Worm (Caenorhabditis elegans) whole organism, L2 larva: Measurements from ENCODE around the gene F46G11.4.

Experiments used
- C34F6.9 ChIP-seq: fragments of 150-350 bp; optimal IDR thresholded peaks from 2 replicates; lab custom pipeline; 2014; ENCODE audit warnings: missing biosample characterization, missing genetic modification characterization
- F13H6.1 ChIP-seq: sonication (generic microtip); optimal IDR thresholded peaks from 2 replicates; lab custom pipeline; 2016; ENCODE audit warnings: missing genetic modification characterization, missing compliant biosample characterization
- R02D3.7 ChIP-seq: fragments of 150-350 bp; optimal IDR thresholded peaks from 2 replicates; lab custom pipeline; 2014; ENCODE audit warnings: missing biosample characterization, missing genetic modification characterization
- Y55F3AM.14 ChIP-seq: fragments of 200-800 bp; sonication (Bioruptor generic); optimal IDR thresholded peaks from 2 replicates; lab custom pipeline; 2018; ENCODE audit warnings: mild to moderate bottlenecking, missing genetic modification characterization, missing compliant biosample characterization
- aly-2 ChIP-seq: fragments of 150-350 bp; optimal IDR thresholded peaks from 2 replicates; lab custom pipeline; 2014; ENCODE audit warnings: missing biosample characterization, missing genetic modification characterization
- blmp-1 ChIP-seq: sonication (generic microtip); optimal IDR thresholded peaks from 2 replicates; lab custom pipeline; 2017; ENCODE audit warnings: missing genetic modification characterization, mild to moderate bottlenecking, missing compliant biosample characterization, antibody characterized with exemption, moderate library complexity; ENCODE audit not compliant: insufficient read depth
- ceh-16 ChIP-seq: fragments of 150-350 bp; optimal IDR thresholded peaks from 2 replicates; lab custom pipeline; 2014; ENCODE audit warnings: missing biosample characterization, missing genetic modification characterization
- crh-2 ChIP-seq: sonication (generic microtip); optimal IDR thresholded peaks from 2 replicates; lab custom pipeline; 2017; ENCODE audit warnings: missing biosample characterization, missing genetic modification characterization
- dmd-4 ChIP-seq: sonication (generic microtip); optimal IDR thresholded peaks from 2 replicates; lab custom pipeline; 2017; ENCODE audit warnings: missing biosample characterization, missing genetic modification characterization
- egl-27 ChIP-seq: sonication (generic microtip); optimal IDR thresholded peaks from 3 replicates; lab custom pipeline; 2017; ENCODE audit warnings: missing biosample characterization, missing genetic modification reagents, missing genetic modification characterization
- elt-1 ChIP-seq: fragments of 150-350 bp; optimal IDR thresholded peaks from 2 replicates; lab custom pipeline; 2014; ENCODE audit warnings: missing biosample characterization, missing genetic modification characterization
- gmeb-1 ChIP-seq: fragments of 150-350 bp; optimal IDR thresholded peaks from 2 replicates; lab custom pipeline; 2014; ENCODE audit warnings: missing biosample characterization, missing genetic modification characterization
- lin-11 ChIP-seq: fragments of 150-350 bp; sonication (generic microtip); optimal IDR thresholded peaks from 2 replicates; lab custom pipeline; 2014; ENCODE audit warnings: missing biosample characterization, missing genetic modification characterization, inconsistent platforms, mixed read lengths
- lin-39 ChIP-seq: fragments of 150-350 bp; optimal IDR thresholded peaks from 2 replicates; lab custom pipeline; 2014; ENCODE audit warnings: missing biosample characterization, missing genetic modification reagents, missing genetic modification characterization
- lsy-2 ChIP-seq, 2 experiments: fragments of 150-350 bp in 1 of 2; sonication (generic microtip) in 1 of 2; optimal IDR thresholded peaks; 2 replicates each; lab custom pipeline; 2014 to 2017; ENCODE audit warnings: missing biosample characterization in 2 of 2, missing genetic modification characterization in 2 of 2
- mbf-1 ChIP-seq: sonication (generic microtip); optimal IDR thresholded peaks from 2 replicates; lab custom pipeline; 2017; ENCODE audit warnings: missing biosample characterization, missing genetic modification characterization
- mdl-1 ChIP-seq, 2 experiments: fragments of 150-350 bp in 1 of 2; sonication (generic microtip) in 1 of 2; optimal IDR thresholded peaks; 2 replicates each; lab custom pipeline; 2017; ENCODE audit warnings: missing biosample characterization in 2 of 2, missing genetic modification characterization in 2 of 2
- nhr-12 ChIP-seq: fragments of 150-350 bp; optimal IDR thresholded peaks from 2 replicates; lab custom pipeline; 2014; ENCODE audit warnings: missing biosample characterization, missing genetic modification characterization
- nhr-129 ChIP-seq: fragments of 150-350 bp; optimal IDR thresholded peaks from 2 replicates; lab custom pipeline; 2014; ENCODE audit warnings: missing biosample characterization, missing genetic modification characterization
- nhr-21 ChIP-seq: fragments of 150-350 bp; optimal IDR thresholded peaks from 2 replicates; lab custom pipeline; 2014; ENCODE audit warnings: missing biosample characterization, missing genetic modification characterization
- nhr-237 ChIP-seq: fragments of 150-350 bp; optimal IDR thresholded peaks from 2 replicates; lab custom pipeline; 2014; ENCODE audit warnings: missing biosample characterization, missing genetic modification characterization
- nhr-25 ChIP-seq: fragments of 150-350 bp; sonication (generic microtip); optimal IDR thresholded peaks from 3 replicates; lab custom pipeline; 2014; ENCODE audit warnings: missing biosample characterization, missing genetic modification characterization
- nhr-6 ChIP-seq: fragments of 150-350 bp; optimal IDR thresholded peaks from 2 replicates; lab custom pipeline; 2014; ENCODE audit warnings: missing biosample characterization, missing genetic modification characterization
- nhr-77 ChIP-seq: fragments of 150-350 bp; optimal IDR thresholded peaks from 2 replicates; lab custom pipeline; 2014; ENCODE audit warnings: missing biosample characterization, missing genetic modification characterization
- peb-1 ChIP-seq: fragments of 150-350 bp; optimal IDR thresholded peaks from 2 replicates; lab custom pipeline; 2014; ENCODE audit warnings: missing biosample characterization, missing genetic modification characterization
- skn-1 ChIP-seq: sonication (generic microtip); optimal IDR thresholded peaks from 2 replicates; lab custom pipeline; 2017; ENCODE audit warnings: missing biosample characterization, missing genetic modification characterization
- sma-3 ChIP-seq: sonication (generic microtip); optimal IDR thresholded peaks from 2 replicates; lab custom pipeline; 2016; ENCODE audit warnings: missing genetic modification reagents, missing genetic modification characterization, missing compliant biosample characterization
- sma-9 ChIP-seq, 2 experiments: fragments of 150-350 bp in 1 of 2; sonication (generic microtip) in 1 of 2; optimal IDR thresholded peaks; 2 replicates each; lab custom pipeline; 2014 to 2016; ENCODE audit warnings: missing genetic modification characterization in 2 of 2, mild to moderate bottlenecking in 1 of 2, missing biosample characterization in 1 of 2, missing compliant biosample characterization in 1 of 2, missing genetic modification reagents in 1 of 2, moderate library complexity in 1 of 2
- unc-39 ChIP-seq: fragments of 150-350 bp; optimal IDR thresholded peaks from 2 replicates; lab custom pipeline; 2014; ENCODE audit warnings: missing biosample characterization, missing genetic modification characterization
- unc-55 ChIP-seq: fragments of 150-350 bp; sonication (generic microtip); optimal IDR thresholded peaks from 3 replicates; lab custom pipeline; 2014; ENCODE audit warnings: missing biosample characterization, missing genetic modification reagents, missing genetic modification characterization
- zag-1 ChIP-seq: fragments of 150-350 bp; optimal IDR thresholded peaks from 2 replicates; lab custom pipeline; 2014; ENCODE audit warnings: missing biosample characterization, missing genetic modification characterization
- ztf-1 ChIP-seq: fragments of 200-800 bp; sonication (Bioruptor generic); conservative IDR thresholded peaks from 2 replicates; pipeline ENCODE4 v1.3.6; 2022; ENCODE audit warnings: missing genetic modification characterization, missing compliant biosample characterization
- ztf-4 ChIP-seq: fragments of 150-350 bp; optimal IDR thresholded peaks from 2 replicates; lab custom pipeline; 2014; ENCODE audit warnings: missing biosample characterization, missing genetic modification characterization

The F46G11.4 gene

DNA sequence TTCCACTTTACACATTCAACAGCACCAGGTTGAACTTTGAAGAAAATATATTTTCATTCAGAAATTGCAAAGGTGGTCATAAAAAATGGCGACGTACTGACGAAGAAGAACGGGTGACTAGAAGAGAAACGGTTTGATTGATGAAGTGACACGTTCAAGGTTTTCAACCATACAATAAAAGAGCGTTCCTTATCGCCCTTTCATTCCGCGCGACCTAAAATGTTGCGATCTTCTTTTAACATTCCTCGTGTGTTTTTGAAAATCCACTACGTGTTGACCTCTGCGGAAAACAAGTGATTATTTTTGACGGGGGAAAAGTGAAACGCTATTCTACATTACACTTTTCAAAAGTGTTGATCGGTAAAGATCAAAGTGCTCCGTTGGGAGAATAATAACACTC lies 29.5 kb upstream of the F46G11.4 start (continued):
- TF ChIP-seq R02D3.7 = no peak
- no peak for TF ChIP-seq nhr-129 (tag; lab: Kevin White, UChicago)
- TF ChIP-seq zag-1 (tag; lab: Kevin White, UChicago) = no peak
- TF ChIP-seq elt-1 (tag; lab: Kevin White, UChicago) = no peak
- no peak for TF ChIP-seq dmd-4
- TF ChIP-seq sma-9 (GFP tag; optimal IDR thresholded peaks at IDR 0.05; lab: Kevin White, UChicago) = peak; percentile 70
- no peak for TF ChIP-seq sma-9 (tag; optimal IDR thresholded peaks at IDR 0.05; lab: Kevin White, UChicago)
- peak; percentile 47 for TF ChIP-seq crh-2 (tag; lab: Kevin White, UChicago)
- no peak for TF ChIP-seq unc-55
- TF ChIP-seq lsy-2 (tag; optimal IDR thresholded peaks at IDR 0.05; lab: Kevin White, UChicago) = peak in 1 of 2 experiments; percentile 21
- no peak for TF ChIP-seq nhr-12 (tag; lab: Kevin White, UChicago)
- no peak for TF ChIP-seq nhr-237 (tag; lab: Kevin White, UChicago)
- no peak for TF ChIP-seq unc-39 (tag; lab: Kevin White, UChicago)
- no peak for TF ChIP-seq lin-11 (tag; lab: Kevin White, UChicago)
- TF ChIP-seq lin-39 = no peak
- no peak for TF ChIP-seq mbf-1 (tag; lab: Kevin White, UChicago)
- peak; percentile 88 for TF ChIP-seq nhr-25 (tag; lab: Kevin White, UChicago)
- peak; percentile 77 for TF ChIP-seq ceh-16 (tag; lab: Kevin White, UChicago)

ce11 chrX:5826976-5827375 lies 28.4 kb upstream of the F46G11.4 start:
- TF ChIP-seq C34F6.9 = no peak
- TF ChIP-seq nhr-77 (tag; lab: Kevin White, UChicago) = no peak
- TF ChIP-seq nhr-12 (tag; lab: Kevin White, UChicago) = no peak
- no peak for TF ChIP-seq ztf-4 (tag; lab: Kevin White, UChicago)
- TF ChIP-seq ztf-1 (GFP tag; lab: Robert Waterston, UW) = no peak

- no peak for TF ChIP-seq nhr-6 (tag; lab: Kevin White, UChicago)
- no peak for TF ChIP-seq ztf-1 (GFP tag; lab: Robert Waterston, UW)
- no peak for TF ChIP-seq skn-1
These were observed 23.3 kb upstream of the F46G11.4 start, which contains the start of gene hbl-1 for ce11 chrX:5821842-5822241. TSS of gene hbl-1 (plus strand) at chrX:5822142.

DNA sequence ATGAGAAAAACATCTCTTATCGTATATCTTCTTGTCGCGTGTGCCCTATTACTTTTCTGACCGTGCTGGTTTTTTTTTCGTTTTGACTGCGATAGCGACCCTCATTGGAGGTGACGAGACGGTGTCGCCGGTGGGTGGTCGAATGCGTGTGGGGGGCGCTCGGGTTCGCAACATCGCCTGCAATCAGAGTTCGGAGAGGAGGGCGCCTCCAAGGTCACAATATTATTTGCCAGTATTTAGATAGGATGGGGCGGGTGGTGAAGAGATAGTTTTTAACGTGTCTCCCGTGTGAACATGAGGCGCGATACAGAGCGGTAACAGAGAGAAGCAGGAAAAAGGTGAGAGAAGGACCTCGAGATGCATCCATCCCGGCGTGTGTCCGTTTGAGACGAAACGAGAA lies 22.3 kb upstream of the F46G11.4 start:
- TF ChIP-seq blmp-1 (tag; lab: Kevin White, UChicago) (peak; percentile 21), nhr-25 (tag; lab: Kevin White, UChicago) (peak; percentile 50), nhr-21 (peak; percentile 30), peb-1 (tag; lab: Kevin White, UChicago) (no peak), unc-39 (tag; lab: Kevin White, UChicago) (no peak), sma-9 (GFP tag; optimal IDR thresholded peaks at IDR 0.05; lab: Kevin White, UChicago) (peak; percentile 20), sma-9 (tag; optimal IDR thresholded peaks at IDR 0.05; lab: Kevin White, UChicago) (no peak), mdl-1 (tag; optimal IDR thresholded peaks at IDR 0.05; lab: Kevin White, UChicago) (peak in 1 of 2 experiments; percentile 23), ceh-16 (tag; lab: Kevin White, UChicago) (peak; percentile 59), F13H6.1 (peak; percentile 1), ztf-1 (GFP tag; lab: Robert Waterston, UW) (no peak), sma-3 (GFP tag; lab: Kevin White, UChicago) (peak; percentile 44), gmeb-1 (no peak)
- TF ChIP-seq, all 48 proteins: peak for 8

ce11 chrX:5819702-5820470 lies 21.3 kb upstream of the F46G11.4 start:
- TF ChIP-seq zag-1 (tag; lab: Kevin White, UChicago) = peak; percentile 60
- TF ChIP-seq aly-2 (tag; lab: Kevin White, UChicago) = no peak
- TF ChIP-seq mbf-1 (tag; lab: Kevin White, UChicago) = no peak
- TF ChIP-seq mdl-1 (tag; optimal IDR thresholded peaks at IDR 0.05; lab: Kevin White, UChicago) = peak in 1 of 2 experiments; percentile 8
- TF ChIP-seq ztf-4 (tag; lab: Kevin White, UChicago) = no peak
- TF ChIP-seq egl-27 (tag; lab: Kevin White, UChicago) = peak; percentile 55
- TF ChIP-seq nhr-6 (tag; lab: Kevin White, UChicago) = peak; percentile 7
- TF ChIP-seq lsy-2 (tag; optimal IDR thresholded peaks at IDR 0.05; lab: Kevin White, UChicago) = peak in 1 of 2 experiments; percentile 35
- TF ChIP-seq sma-9 (GFP tag; optimal IDR thresholded peaks at IDR 0.05; lab: Kevin White, UChicago) = peak; percentile 57
- no peak for TF ChIP-seq sma-9 (tag; optimal IDR thresholded peaks at IDR 0.05; lab: Kevin White, UChicago)
- peak; percentile 57 for TF ChIP-seq unc-55
- TF ChIP-seq nhr-129 (tag; lab: Kevin White, UChicago) = peak; percentile 69
- TF ChIP-seq F13H6.1 = peak; percentile 81
- TF ChIP-seq C34F6.9 = peak; percentile 42
- TF ChIP-seq Y55F3AM.14 (GFP tag; lab: Kevin White, UChicago) = peak; percentile 18
